Worm (Caenorhabditis elegans): Measurements from ENCODE around the gene K04A8.1.

K04A8.1 gene

ce11 chrV:6541875-6542274, 24.3 kb upstream of the K04A8.1 start (continued):
- TF ChIP-seq die-1 (tag; optimal IDR thresholded peaks at IDR 0.05) (peak; percentile 30), tbp1 (GFP tag; optimal IDR thresholded peaks at IDR 0.05) (no peak), ceh-91 (GFP tag; IDR thresholded peaks at IDR 0.05) (no peak), hlh-26 (GFP tag; conservative IDR thresholded peaks at IDR 0.05) (no peak), Y67H2A.10 (GFP tag; conservative IDR thresholded peaks at IDR 0.05) (no peak), rcor-1 (GFP tag; IDR thresholded peaks at IDR 0.05) (no peak), lin-35 (GFP tag; optimal IDR thresholded peaks at IDR 0.05) (no peak), F55B11.4 (tag; optimal IDR thresholded peaks at IDR 0.05; ENCODE audit: borderline replicate concordance, insufficient read depth) (no peak), lir-1 (GFP tag; conservative IDR thresholded peaks at IDR 0.05) (no peak), F23B12.7 (tag; optimal IDR thresholded peaks at IDR 0.05; ENCODE audit: insufficient read depth) (no peak), rpc-1 (optimal IDR thresholded peaks at IDR 0.05) (no peak), rpc-1 (tag; optimal IDR thresholded peaks at IDR 0.05) (no peak), ztf-26 (tag; optimal IDR thresholded peaks at IDR 0.05) (peak; percentile 5), madf-6 (GFP tag; IDR thresholded peaks at IDR 0.05) (0 out of 2 replicates have a peak, but pooled peaks have one; percentile 13)

- TF ChIP-seq hmg-20 (GFP tag; IDR thresholded peaks at IDR 0.05) = no peak
- TF ChIP-seq Y53F4B.3 (GFP tag; IDR thresholded peaks at IDR 0.05) = no peak
- no peak for TF ChIP-seq K12H6.12 (tag; optimal IDR thresholded peaks at IDR 0.05)
These were observed 21.1 kb upstream of the K04A8.1 start for ce11 chrV:6544999-6545398.

- TF ChIP-seq gei-17 (GFP tag; optimal IDR thresholded peaks at IDR 0.05) (no peak), nhr-80 (tag; optimal IDR thresholded peaks at IDR 0.05) (peak; percentile 48), dox-1 (GFP tag; IDR thresholded peaks at IDR 0.05) (no peak), K12H6.12 (tag; optimal IDR thresholded peaks at IDR 0.05) (no peak), ceh-27 (GFP tag; optimal IDR thresholded peaks at IDR 0.05) (no peak), sptf-2 (GFP tag; optimal IDR thresholded peaks at IDR 0.05) (no peak), cebp-2 (GFP tag; IDR thresholded peaks at IDR 0.05) (no peak), nhr-120 (GFP tag; IDR thresholded peaks at IDR 0.05) (no peak)
These were observed 19.5 kb upstream of the K04A8.1 start, which contains the start of gene dre-1 for ce11 chrV:6546450-6547171. Gene dre-1 (minus strand): TSS chrV:6546500.

- TF ChIP-seq mel-28 (tag; optimal IDR thresholded peaks at IDR 0.05; ENCODE audit: borderline replicate concordance) = no peak
- no peak for TF ChIP-seq zfh-2 (GFP tag; conservative IDR thresholded peaks at IDR 0.05)
- TF ChIP-seq sea-2 (GFP tag; IDR thresholded peaks at IDR 0.05) = no peak
- no peak for TF ChIP-seq B0336.3 (GFP tag; IDR thresholded peaks at IDR 0.05)
- TF ChIP-seq efl-1 (GFP tag; optimal IDR thresholded peaks at IDR 0.05) = no peak
- TF ChIP-seq snpc-3.4 (tag; optimal IDR thresholded peaks at IDR 0.05) = no peak
- no peak for TF ChIP-seq let-607 (tag; optimal IDR thresholded peaks at IDR 0.05)
- TF ChIP-seq F57C9.4 (tag; optimal IDR thresholded peaks at IDR 0.05) = no peak
- TF ChIP-seq dpl-1 (GFP tag; optimal IDR thresholded peaks at IDR 0.05) = no peak
- no peak for TF ChIP-seq ztf-28 (GFP tag; IDR thresholded peaks at IDR 0.05)
- no peak for TF ChIP-seq athp-1 (tag; optimal IDR thresholded peaks at IDR 0.05)
- no peak for TF ChIP-seq rpc-1 (optimal IDR thresholded peaks at IDR 0.05)
- TF ChIP-seq rpc-1 (tag; optimal IDR thresholded peaks at IDR 0.05) = no peak
- no peak for TF ChIP-seq ztf-3 (GFP tag; optimal IDR thresholded peaks at IDR 0.05)
- no peak for TF ChIP-seq hrde-1 (tag; optimal IDR thresholded peaks at IDR 0.05; ENCODE audit: borderline replicate concordance)
- TF ChIP-seq lin-54 (GFP tag; optimal IDR thresholded peaks at IDR 0.05) = no peak
- TF ChIP-seq pbrm-1 (GFP tag; IDR thresholded peaks at IDR 0.05) = no peak
- TF ChIP-seq lag-1 (GFP tag; IDR thresholded peaks at IDR 0.05) = no peak
These were observed 17.8 kb upstream of the K04A8.1 start for ce11 chrV:6548309-6548708.
